Fruit fly (Drosophila melanogaster) whole organism, embryonic: ENCODE measurements around the gene yellow-e2.

Experiments used
- Asciz ChIP-seq: fragments of 200-800 bp; sonication (Bioruptor generic); optimal IDR thresholded peaks from 2 replicates; lab custom pipeline; 2017; ENCODE audit warnings: missing biosample characterization, mild to moderate bottlenecking, missing genetic modification characterization, missing genetic modification reagents
- CG10267 ChIP-seq: fragments of 200-800 bp; sonication (Bioruptor generic); optimal IDR thresholded peaks from 2 replicates; lab custom pipeline; 2018; ENCODE audit warnings: missing biosample characterization, mild to moderate bottlenecking, missing genetic modification characterization, moderate library complexity
- CG10366 ChIP-seq: fragments of 200-800 bp; sonication (Bioruptor generic); IDR thresholded peaks from 2 replicates; pipeline ENCODE4 v1.3.6; 2022; ENCODE audit warnings: missing biosample characterization, missing genetic modification characterization
- CG10543 ChIP-seq: fragments of 200-800 bp; sonication (Bioruptor generic); optimal IDR thresholded peaks from 3 replicates; lab custom pipeline; 2017; ENCODE audit warnings: missing biosample characterization, mild to moderate bottlenecking, missing genetic modification characterization, moderate library complexity
- CG11560 ChIP-seq: fragments of 200-800 bp; sonication (Bioruptor generic); IDR thresholded peaks from 3 replicates; pipeline ENCODE4 v1.3.6; 2022; ENCODE audit warnings: missing biosample characterization, missing genetic modification characterization
- CG14014 ChIP-seq: fragments of 200-800 bp; sonication (Bioruptor generic); IDR thresholded peaks from 2 replicates; pipeline ENCODE4 v1.3.6; 2022; ENCODE audit warnings: missing biosample characterization, missing genetic modification characterization
- CG1602 ChIP-seq: fragments of 200-800 bp; sonication (Bioruptor generic); optimal IDR thresholded peaks from 3 replicates; lab custom pipeline; 2016; ENCODE audit warnings: missing biosample characterization, missing genetic modification characterization
- CG17359 ChIP-seq: fragments of 200-800 bp; sonication (Bioruptor generic); optimal IDR thresholded peaks from 3 replicates; lab custom pipeline; 2018; ENCODE audit warnings: missing biosample characterization, mild to moderate bottlenecking, missing genetic modification characterization, moderate library complexity
- CG17361 ChIP-seq: fragments of 200-800 bp; sonication (Bioruptor generic); IDR thresholded peaks from 3 replicates; pipeline ENCODE4 v1.3.6; 2022; ENCODE audit warnings: missing biosample characterization, missing genetic modification characterization
- CG1832 ChIP-seq: fragments of 200-800 bp; sonication (Bioruptor generic); optimal IDR thresholded peaks from 2 replicates; lab custom pipeline; 2017; ENCODE audit warnings: missing biosample characterization, mild to moderate bottlenecking, missing genetic modification characterization, inconsistent platforms
- CG30403 ChIP-seq: fragments of 200-800 bp; sonication (Bioruptor generic); optimal IDR thresholded peaks from 3 replicates; lab custom pipeline; 2016; ENCODE audit warnings: missing biosample characterization, missing genetic modification characterization
- CG3726 ChIP-seq: fragments of 200-800 bp; sonication (Bioruptor generic); IDR thresholded peaks from 3 replicates; pipeline ENCODE4, ENCODE4 v1.3.6; 2022; ENCODE audit warnings: missing biosample characterization, missing genetic modification characterization
- CG4820 ChIP-seq: fragments of 200-800 bp; sonication (Bioruptor generic); optimal IDR thresholded peaks from 3 replicates; lab custom pipeline; 2016; ENCODE audit warnings: missing biosample characterization, missing genetic modification characterization
- CG5953 ChIP-seq: fragments of 200-800 bp; sonication (Bioruptor generic); IDR thresholded peaks from 2 replicates; pipeline ENCODE4 v1.3.6; 2022; ENCODE audit warnings: missing biosample characterization, missing genetic modification characterization
- CG6254 ChIP-seq: fragments of 200-800 bp; sonication (Bioruptor generic); optimal IDR thresholded peaks from 3 replicates; lab custom pipeline; 2017; ENCODE audit warnings: mild to moderate bottlenecking, missing biosample characterization, missing genetic modification reagents, missing genetic modification characterization
- CG9727 ChIP-seq: fragments of 200-800 bp; sonication (Bioruptor generic); optimal IDR thresholded peaks from 3 replicates; lab custom pipeline; 2017; ENCODE audit warnings: missing biosample characterization, mild to moderate bottlenecking, missing genetic modification characterization
- CkIIα-i1 ChIP-seq: fragments of 200-800 bp; sonication (Bioruptor generic); IDR thresholded peaks from 2 replicates; pipeline ENCODE4 v1.3.6; 2022; ENCODE audit warnings: missing biosample characterization, missing genetic modification characterization
- D19A ChIP-seq: fragments of 200-800 bp; optimal IDR thresholded peaks from 3 replicates; lab custom pipeline; 2019; ENCODE audit warnings: missing biosample characterization, mild to moderate bottlenecking, missing genetic modification characterization, moderate library complexity
- Ets65A ChIP-seq: fragments of 200-800 bp; sonication (Bioruptor generic); peaks from one replicate; lab custom pipeline; 2016; ENCODE audit warnings: missing biosample characterization, missing genetic modification characterization
- Fer1 ChIP-seq: fragments of 200-800 bp; sonication (Bioruptor generic); optimal IDR thresholded peaks from 2 replicates; lab custom pipeline; 2017; ENCODE audit warnings: missing biosample characterization, mild to moderate bottlenecking, missing genetic modification characterization
- Gsc ChIP-seq: fragments of 200-800 bp; sonication (Bioruptor generic); IDR thresholded peaks from 2 replicates; pipeline ENCODE4 v1.3.6; 2022; ENCODE audit warnings: missing biosample characterization, missing genetic modification characterization
- H2.0 ChIP-seq: fragments of 200-800 bp; sonication (Bioruptor generic); IDR thresholded peaks from 2 replicates; pipeline ENCODE4 v1.3.6; 2022; ENCODE audit warnings: missing biosample characterization, missing genetic modification characterization
- Hmr ChIP-seq: fragments of 200-800 bp; sonication (Bioruptor generic); optimal IDR thresholded peaks from 3 replicates; lab custom pipeline; 2017; ENCODE audit warnings: mild to moderate bottlenecking, missing biosample characterization, missing genetic modification reagents, missing genetic modification characterization
- NC2β ChIP-seq: fragments of 200-800 bp; sonication (Bioruptor generic); optimal IDR thresholded peaks from 2 replicates; lab custom pipeline; 2016; ENCODE audit warnings: missing biosample characterization, missing genetic modification characterization
- Six4 ChIP-seq: fragments of 200-800 bp; sonication (Bioruptor generic); optimal IDR thresholded peaks from 2 replicates; lab custom pipeline; 2016; ENCODE audit warnings: missing biosample characterization, missing genetic modification characterization
- Sry-β ChIP-seq: fragments of 200-800 bp; sonication (Bioruptor generic); optimal IDR thresholded peaks from 2 replicates; lab custom pipeline; 2018; ENCODE audit warnings: missing biosample characterization, mild to moderate bottlenecking, missing genetic modification characterization, moderate library complexity
- Stat92E ChIP-seq, 3 experiments: fragments of >200 bp in 2 of 3; fragments of 200-800 bp in 1 of 3; sonication (Bioruptor generic) in 1 of 3; optimal IDR thresholded peaks; 2 replicates each; lab custom pipeline; 2017 to 2019; ENCODE audit warnings: missing biosample characterization in 3 of 3, missing genetic modification characterization in 3 of 3, mild to moderate bottlenecking in 1 of 3, moderate library complexity in 1 of 3
- bcd ChIP-seq: fragments of 200-800 bp; sonication (Bioruptor generic); optimal IDR thresholded peaks from 2 replicates; lab custom pipeline; 2017; ENCODE audit warnings: missing biosample characterization, mild to moderate bottlenecking, missing genetic modification characterization
- ci ChIP-seq: fragments of 200-800 bp; sonication (Bioruptor generic); IDR thresholded peaks from 3 replicates; pipeline ENCODE4 v1.3.6; 2022; ENCODE audit warnings: missing biosample characterization, missing genetic modification characterization
- dysf ChIP-seq: fragments of 200-800 bp; sonication (Bioruptor generic); IDR thresholded peaks from 3 replicates; pipeline ENCODE4 v1.3.6; 2022; ENCODE audit warnings: missing biosample characterization, missing genetic modification characterization
- fd3F ChIP-seq: fragments of 200-800 bp; sonication (Bioruptor generic); optimal IDR thresholded peaks from 2 replicates; lab custom pipeline; 2018; ENCODE audit warnings: missing biosample characterization, mild to moderate bottlenecking, missing genetic modification characterization, moderate library complexity
- hbn ChIP-seq: fragments of 200-800 bp; sonication (Bioruptor generic); IDR thresholded peaks from 2 replicates; pipeline ENCODE4 v1.3.6; 2022; ENCODE audit warnings: missing biosample characterization, missing genetic modification characterization; ENCODE audit not compliant: partially characterized antibody
- her ChIP-seq: fragments of 200-800 bp; sonication (Bioruptor generic); optimal IDR thresholded peaks from 2 replicates; lab custom pipeline; 2016; ENCODE audit warnings: missing biosample characterization, missing genetic modification characterization
- hth ChIP-seq: fragments of >200 bp; optimal IDR thresholded peaks from 2 replicates; lab custom pipeline; 2017; ENCODE audit warnings: inconsistent platforms
- ken ChIP-seq: fragments of 200-800 bp; sonication (Bioruptor generic); IDR thresholded peaks from 3 replicates; pipeline ENCODE4 v1.3.6; 2022; ENCODE audit warnings: missing biosample characterization, missing genetic modification characterization
- nmo ChIP-seq: fragments of 200-800 bp; sonication (Bioruptor generic); optimal IDR thresholded peaks from 2 replicates; lab custom pipeline; 2018; ENCODE audit warnings: missing biosample characterization, mild to moderate bottlenecking, missing genetic modification characterization, moderate library complexity
- nom ChIP-seq: fragments of 200-800 bp; sonication (Bioruptor generic); optimal IDR thresholded peaks from 2 replicates; lab custom pipeline; 2017; ENCODE audit warnings: missing biosample characterization, missing genetic modification characterization, mild to moderate bottlenecking, moderate library complexity, missing genetic modification reagents
- org-1 ChIP-seq: fragments of 200-800 bp; sonication (Bioruptor generic); optimal IDR thresholded peaks from 2 replicates; lab custom pipeline; 2017; ENCODE audit warnings: missing biosample characterization, missing genetic modification characterization
- pros ChIP-seq: fragments of 200-800 bp; sonication (Bioruptor generic); optimal IDR thresholded peaks from 3 replicates; lab custom pipeline; 2019; ENCODE audit warnings: missing biosample characterization, mild to moderate bottlenecking, missing genetic modification characterization, moderate library complexity
- ranshi ChIP-seq: fragments of 200-800 bp; sonication (Bioruptor generic); IDR thresholded peaks from 2 replicates; pipeline ENCODE4 v1.3.6; 2022; ENCODE audit warnings: missing biosample characterization, missing genetic modification characterization
- repo ChIP-seq: fragments of 200-800 bp; sonication (Bioruptor generic); optimal IDR thresholded peaks from 2 replicates; lab custom pipeline; 2016; ENCODE audit warnings: missing biosample characterization, missing genetic modification characterization
- row ChIP-seq: fragments of 200-800 bp; sonication (Bioruptor generic); IDR thresholded peaks from 3 replicates; pipeline ENCODE4 v1.3.6; 2022; ENCODE audit warnings: missing biosample characterization, missing genetic modification characterization
- seq ChIP-seq: fragments of 200-800 bp; sonication (Bioruptor generic); IDR thresholded peaks from 2 replicates; pipeline ENCODE4 v1.3.6; 2022; ENCODE audit warnings: missing biosample characterization, missing genetic modification characterization
- sisA ChIP-seq: fragments of 200-800 bp; sonication (Bioruptor generic); IDR thresholded peaks from 2 replicates; pipeline ENCODE4 v1.3.6; 2022; ENCODE audit warnings: missing biosample characterization, missing genetic modification characterization
- sna ChIP-seq: fragments of 200-800 bp; sonication (Bioruptor generic); IDR thresholded peaks from 2 replicates; pipeline ENCODE4 v1.3.6; 2022; ENCODE audit warnings: missing biosample characterization, missing genetic modification characterization; ENCODE audit not compliant: partially characterized antibody
- usp ChIP-seq: fragments of >200 bp; optimal IDR thresholded peaks from 2 replicates; lab custom pipeline; 2017; ENCODE audit warnings: missing biosample characterization, missing genetic modification characterization
- zen ChIP-seq: fragments of 200-800 bp; sonication (Bioruptor generic); optimal IDR thresholded peaks from 3 replicates; lab custom pipeline; 2018; ENCODE audit warnings: missing biosample characterization, mild to moderate bottlenecking, missing genetic modification characterization, moderate library complexity
- zfh1 ChIP-seq: fragments of 200-800 bp; sonication (Bioruptor generic); IDR thresholded peaks from 3 replicates; pipeline ENCODE4 v1.3.6; 2022; ENCODE audit warnings: missing biosample characterization, missing genetic modification characterization

The yellow-e2 gene

dm6 chr3R:13366561-13367518, 40.0 kb downstream of the yellow-e2 start, which contains the start of gene Elp6 (continued):
- TF ChIP-seq usp (no peak), nmo (GFP tag; lab: Kevin White, UChicago) (peak; percentile 62), CG6254 (GFP tag; lab: Kevin White, UChicago) (no peak), ken (GFP tag; lab: Robert Waterston, UW) (0 out of 3 replicates have a peak, but pooled peaks have one; percentile 20), CG3726 (no peak), fd3F (GFP tag; lab: Kevin White, UChicago) (peak; percentile 34), Hmr (GFP tag; lab: Kevin White, UChicago) (peak; percentile 77), zfh1 (GFP tag; lab: Robert Waterston, UW) (peak; percentile 27; the same call in 1 of the 3 replicates), H2.0 (GFP tag; lab: Robert Waterston, UW) (peak; percentile 74), her (GFP tag; lab: Kevin White, UChicago) (no peak), CG17359 (tag; lab: Kevin White, UChicago) (peak; percentile 57), Six4 (GFP tag; lab: Kevin White, UChicago) (peak; percentile 47), CG4820 (GFP tag; lab: Kevin White, UChicago) (peak; percentile 53), hbn (GFP tag; lab: Robert Waterston, UW) (no peak), Gsc (GFP tag; lab: Robert Waterston, UW) (0 out of 2 replicates have a peak, but pooled peaks have one; percentile 25), CkIIα-i1 (GFP tag; lab: Robert Waterston, UW) (0 out of 2 replicates have a peak, but pooled peaks have one; percentile 10), NC2β (GFP tag; lab: Kevin White, UChicago) (no peak), CG1832 (no peak), pros (GFP tag; lab: Kevin White, UChicago) (no peak), CG10543 (GFP tag; lab: Kevin White, UChicago) (peak; percentile 47), repo (peak; percentile 23), CG17361 (peak; percentile 90), zen (tag; lab: Kevin White, UChicago) (no peak), bcd (peak; percentile 73), Asciz (GFP tag; lab: Kevin White, UChicago) (peak; percentile 41), CG9727 (peak; percentile 83), nom (GFP tag; lab: Kevin White, UChicago) (no peak), CG14014 (GFP tag; lab: Robert Waterston, UW) (peak; percentile 60), CG5953 (GFP tag; lab: Robert Waterston, UW) (no peak), dysf (GFP tag; lab: Robert Waterston, UW) (peak; percentile 76), sisA (GFP tag; lab: Robert Waterston, UW) (peak; percentile 63; the same call in 1 of the 2 replicates), Ets65A (peak; percentile 90), ci (GFP tag; lab: Robert Waterston, UW) (peak; percentile 6; the same call in 1 of the 3 replicates), row (GFP tag; lab: Robert Waterston, UW) (peak; percentile 62), CG10366 (GFP tag; lab: Robert Waterston, UW) (peak; percentile 66), CG10267 (tag; lab: Kevin White, UChicago) (peak; percentile 81), Sry-β (GFP tag; lab: Kevin White, UChicago) (no peak), CG1602 (GFP tag; lab: Kevin White, UChicago) (peak; percentile 67), D19A (no peak), hth (lab: Kevin White, UChicago) (no peak), CG11560 (tag; lab: Robert Waterston, UW) (peak; percentile 32; the same call in 1 of the 3 replicates), CG30403 (GFP tag; lab: Kevin White, UChicago) (peak; percentile 87), Fer1 (GFP tag; lab: Kevin White, UChicago) (peak; percentile 47), sna (GFP tag; lab: Robert Waterston, UW) (no peak), org-1 (GFP tag; lab: Kevin White, UChicago) (peak; percentile 61), ranshi (GFP tag; lab: Robert Waterston, UW) (peak; percentile 63; the same call in 1 of the 2 replicates), seq (GFP tag; lab: Robert Waterston, UW) (peak; percentile 46; the same call in 1 of the 2 replicates), Stat92E (GFP tag; optimal IDR thresholded peaks at IDR 0.05; lab: Kevin White, UChicago) (no peak)
